Worm (Caenorhabditis elegans) whole organism, L1 larva: ENCODE measurements around the gene msp-64.
"Not testable (repeated sequence)": the region's sequence is repeated elsewhere in the genome, so short reads cannot be mapped to it uniquely, and the experiment has no call there.

Experiments
- C16A3.4 ChIP-seq: fragments of 150-350 bp; optimal IDR thresholded peaks from 2 replicates; lab custom pipeline; 2014; ENCODE audit warnings: missing biosample characterization, missing genetic modification characterization
- Y116A8C.19 ChIP-seq: sonication (generic microtip); optimal IDR thresholded peaks from 2 replicates; lab custom pipeline; 2016; ENCODE audit warnings: missing compliant biosample characterization, missing genetic modification characterization, borderline replicate concordance
- aha-1 ChIP-seq: fragments of 150-350 bp; optimal IDR thresholded peaks from 2 replicates; lab custom pipeline; 2014; ENCODE audit warnings: missing biosample characterization, missing genetic modification characterization
- aly-2 ChIP-seq: fragments of 150-350 bp; optimal IDR thresholded peaks from 2 replicates; lab custom pipeline; 2014; ENCODE audit warnings: missing biosample characterization, missing genetic modification characterization
- ama-1 ChIP-seq: fragments of 150-350 bp; optimal IDR thresholded peaks from 2 replicates; lab custom pipeline; 2014
- ceh-82 ChIP-seq, 3 experiments: fragments of 150-350 bp in 1 of 3; sonication (generic microtip) in 2 of 3; optimal IDR thresholded peaks; 2 replicates each; lab custom pipeline; 2014 to 2017; ENCODE audit warnings: missing biosample characterization in 3 of 3, missing genetic modification characterization in 3 of 3
- ceh-88 ChIP-seq: fragments of 200-800 bp; sonication (Bioruptor generic); IDR thresholded peaks from 2 replicates; pipeline ENCODE4 v1.3.6; 2022; ENCODE audit warnings: missing genetic modification characterization, missing compliant biosample characterization
- dpl-1 ChIP-seq, 3 experiments: fragments of 150-350 bp in 2 of 3; sonication (generic microtip) in 1 of 3; optimal IDR thresholded peaks; 2 replicates each; lab custom pipeline; 2014 to 2017; ENCODE audit warnings: missing biosample characterization in 3 of 3, missing genetic modification characterization in 3 of 3, missing genetic modification reagents in 3 of 3
- efl-1 ChIP-seq, 4 experiments: fragments of 150-350 bp; optimal IDR thresholded peaks in 3 of 4; peaks in 1 of 4; 1 replicate in 1 of 4; 2 replicates in 3 of 4; lab custom pipeline; 2014; ENCODE audit warnings: missing biosample characterization in 2 of 4, missing genetic modification characterization in 2 of 4, missing genetic modification reagents in 2 of 4
- egl-13 ChIP-seq: sonication (generic microtip); optimal IDR thresholded peaks from 2 replicates; lab custom pipeline; 2016; ENCODE audit warnings: missing genotype, missing genetic modification reagents, missing genetic modification characterization, missing compliant biosample characterization
- egl-27 ChIP-seq, 2 experiments: fragments of 150-350 bp in 1 of 2; sonication (generic microtip); optimal IDR thresholded peaks; 3 replicates each; lab custom pipeline; 2017 to 2018; ENCODE audit warnings: missing biosample characterization in 2 of 2, missing genetic modification characterization in 2 of 2, missing genetic modification reagents in 2 of 2
- elt-2 ChIP-seq: sonication (generic microtip); optimal IDR thresholded peaks from 2 replicates; lab custom pipeline; 2016; ENCODE audit warnings: missing genetic modification characterization, mild to moderate bottlenecking, inconsistent platforms, missing compliant biosample characterization, missing genetic modification reagents
- fkh-10 ChIP-seq: sonication (generic microtip); optimal IDR thresholded peaks from 2 replicates; lab custom pipeline; 2017; ENCODE audit warnings: missing biosample characterization, missing genetic modification reagents, missing genetic modification characterization
- fos-1 ChIP-seq: fragments of 150-350 bp; optimal IDR thresholded peaks from 2 replicates; lab custom pipeline; 2014; ENCODE audit warnings: missing biosample characterization, missing genetic modification characterization
- grh-1 ChIP-seq: fragments of 200-800 bp; sonication (Bioruptor generic); IDR thresholded peaks from 2 replicates; pipeline ENCODE4 v1.3.6; 2022; ENCODE audit warnings: missing genetic modification reagents, missing genetic modification characterization, missing compliant biosample characterization
- hpl-2 ChIP-seq: fragments of 150-350 bp; optimal IDR thresholded peaks from 2 replicates; lab custom pipeline; 2014; ENCODE audit warnings: missing biosample characterization, missing genetic modification reagents, missing genetic modification characterization
- isw-1 ChIP-seq: fragments of 200-800 bp; sonication (Bioruptor generic); IDR thresholded peaks from 2 replicates; pipeline ENCODE4 v1.3.6; 2022; ENCODE audit warnings: missing genetic modification characterization, missing compliant biosample characterization
- lin-14 ChIP-seq: fragments of 200-800 bp; sonication (Bioruptor generic); optimal IDR thresholded peaks from 2 replicates; lab custom pipeline; 2018; ENCODE audit warnings: mild to moderate bottlenecking, missing genetic modification characterization, moderate library complexity, missing compliant biosample characterization
- lin-15B ChIP-seq: fragments of 150-350 bp; sonication (generic microtip); optimal IDR thresholded peaks from 3 replicates; lab custom pipeline; 2014; ENCODE audit warnings: missing biosample characterization, missing genetic modification characterization
- lin-35 ChIP-seq, 2 experiments: fragments of 150-350 bp; optimal IDR thresholded peaks; 2 replicates each; lab custom pipeline; 2014; ENCODE audit warnings: missing biosample characterization in 2 of 2, missing genetic modification characterization in 2 of 2, missing genetic modification reagents in 2 of 2
- mab-9 ChIP-seq: fragments of 200-800 bp; sonication (Bioruptor generic); IDR thresholded peaks from 2 replicates; pipeline ENCODE4 v1.3.6; 2022; ENCODE audit warnings: missing genetic modification reagents, missing genetic modification characterization, missing compliant biosample characterization
- mep-1 ChIP-seq: fragments of 150-350 bp; optimal IDR thresholded peaks from 2 replicates; lab custom pipeline; 2014; ENCODE audit warnings: missing biosample characterization, missing genetic modification characterization
- nhr-11 ChIP-seq: fragments of 150-350 bp; optimal IDR thresholded peaks from 2 replicates; lab custom pipeline; 2014; ENCODE audit warnings: missing biosample characterization, missing genetic modification characterization
- nhr-71 ChIP-seq: sonication (generic microtip); optimal IDR thresholded peaks from 2 replicates; lab custom pipeline; 2016; ENCODE audit warnings: mild to moderate bottlenecking, missing genetic modification characterization, moderate library complexity, missing compliant biosample characterization
- nhr-76 ChIP-seq: sonication (generic microtip); optimal IDR thresholded peaks from 2 replicates; lab custom pipeline; 2017; ENCODE audit warnings: missing biosample characterization, missing genetic modification characterization
- pag-3 ChIP-seq: sonication (generic microtip); optimal IDR thresholded peaks from 2 replicates; lab custom pipeline; 2017; ENCODE audit warnings: missing genetic modification characterization, mild to moderate bottlenecking, missing compliant biosample characterization, antibody characterized with exemption, borderline replicate concordance; ENCODE audit not compliant: insufficient read depth
- pax-3 ChIP-seq: fragments of 200-800 bp; sonication (Bioruptor generic); optimal IDR thresholded peaks from 2 replicates; lab custom pipeline; 2018; ENCODE audit warnings: mild to moderate bottlenecking, missing genetic modification characterization, moderate library complexity, missing compliant biosample characterization
- skn-1 ChIP-seq: fragments of 150-350 bp; optimal IDR thresholded peaks from 2 replicates; lab custom pipeline; 2014; ENCODE audit warnings: missing biosample characterization, missing genetic modification characterization
- snpc-4 ChIP-seq: fragments of 150-350 bp; optimal IDR thresholded peaks from 2 replicates; lab custom pipeline; 2014; ENCODE audit warnings: missing biosample characterization, missing genetic modification characterization
- tbx-2 ChIP-seq: sonication (generic microtip); optimal IDR thresholded peaks from 2 replicates; lab custom pipeline; 2016; ENCODE audit warnings: missing genetic modification characterization, missing compliant biosample characterization
- unc-62 ChIP-seq: fragments of 150-350 bp; optimal IDR thresholded peaks from 2 replicates; lab custom pipeline; 2014; ENCODE audit warnings: missing biosample characterization, missing genetic modification reagents, missing genetic modification characterization
- unc-86 ChIP-seq: sonication (generic microtip); optimal IDR thresholded peaks from 2 replicates; lab custom pipeline; 2016; ENCODE audit warnings: missing genetic modification characterization, missing compliant biosample characterization
- xbp-1 ChIP-seq: sonication (generic microtip); optimal IDR thresholded peaks from 2 replicates; lab custom pipeline; 2016; ENCODE audit warnings: missing genetic modification characterization, missing compliant biosample characterization
- zag-1 ChIP-seq: fragments of 150-350 bp; optimal IDR thresholded peaks from 2 replicates; lab custom pipeline; 2014; ENCODE audit warnings: missing biosample characterization, missing genetic modification characterization
- ztf-4 ChIP-seq: fragments of 150-350 bp; optimal IDR thresholded peaks from 2 replicates; lab custom pipeline; 2014; ENCODE audit warnings: missing biosample characterization, missing genetic modification characterization

Gene msp-64

ce11 chrII:5816346-5816745 is 6.2 kb upstream of the msp-64 start, which contains the start of gene ZK1248.20:
Gene ZK1248.20 (plus strand): TSS chrII:5816646.
- TF ChIP-seq hpl-2 (GFP tag; lab: Kevin White, UChicago) (no peak), Y116A8C.19 (tag; lab: Kevin White, UChicago) (no peak), lin-15B (tag; lab: Kevin White, UChicago) (no peak), nhr-71 (tag; lab: Kevin White, UChicago) (no peak), egl-27 (tag; optimal IDR thresholded peaks at IDR 0.05; lab: Kevin White, UChicago) (no peak), nhr-76 (tag; lab: Kevin White, UChicago) (no peak), grh-1 (GFP tag; lab: Robert Waterston, UW) (no peak), isw-1 (GFP tag; lab: Robert Waterston, UW) (no peak), unc-86 (no peak)

ce11 chrII:5815382-5815781 is 5.3 kb upstream of the msp-64 start, which contains the start of gene wago-5:
Gene wago-5 (minus strand): TSS chrII:5815482.
- not testable (repeated sequence) for TF ChIP-seq ama-1 (lab: Kevin White, UChicago); ztf-4 (tag; lab: Kevin White, UChicago); mep-1

ce11 chrII:5806563-5806962 is 3.6 kb downstream of the msp-64 start:
- TF ChIP-seq C16A3.4 (tag; lab: Kevin White, UChicago) (no peak), elt-2 (tag; lab: Kevin White, UChicago) (peak; percentile 84), efl-1 (optimal IDR thresholded peaks at IDR 0.05; lab: Kevin White, UChicago) (no peak), efl-1 (GFP tag; optimal IDR thresholded peaks at IDR 0.05 in 1 of 2; lab: Kevin White, UChicago) (peak in 1 of 2 experiments; percentile 84)

- no peak for TF ChIP-seq efl-1 (optimal IDR thresholded peaks at IDR 0.05; lab: Kevin White, UChicago)
- TF ChIP-seq efl-1 (GFP tag; optimal IDR thresholded peaks at IDR 0.05 in 1 of 2; lab: Kevin White, UChicago): peak in 1 of 2 experiments; percentile 51
- no peak for TF ChIP-seq lin-35 (GFP tag; optimal IDR thresholded peaks at IDR 0.05; lab: Kevin White, UChicago)
- no peak for TF ChIP-seq skn-1 (tag; lab: Kevin White, UChicago)
- TF ChIP-seq snpc-4: no peak
- no peak for TF ChIP-seq ceh-88 (GFP tag; lab: Robert Waterston, UW)
- TF ChIP-seq elt-2 (tag; lab: Kevin White, UChicago): peak; percentile 64
- TF ChIP-seq tbx-2: no peak
- TF ChIP-seq nhr-11 (tag; lab: Kevin White, UChicago): no peak
These were observed 4.8 kb downstream of the msp-64 start, which contains the start of gene K05F1.10 for ce11 chrII:5805303-5805702. Gene K05F1.10 (minus strand): TSS chrII:5805473.

DNA sequence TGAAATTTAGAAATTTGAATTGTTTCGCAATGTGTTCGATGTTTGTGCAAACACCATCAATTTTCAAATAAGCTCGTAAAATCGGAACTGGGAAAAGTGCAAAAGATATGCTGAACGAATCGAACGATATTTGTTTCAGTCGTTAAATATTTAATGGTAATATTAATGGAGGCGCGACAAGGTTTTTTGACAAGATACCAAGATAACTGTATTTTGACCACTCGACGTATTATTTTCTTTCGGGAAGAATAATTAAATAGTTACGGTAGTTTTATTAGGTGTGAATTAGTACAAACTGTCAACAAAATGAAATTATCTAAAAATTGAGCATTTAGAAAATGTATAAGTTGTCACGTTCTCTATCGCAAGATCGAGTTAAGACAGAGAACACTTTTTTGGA is 5.8 kb downstream of the msp-64 start:
- no peak for TF ChIP-seq mab-9 (GFP tag; lab: Robert Waterston, UW)
- no peak for TF ChIP-seq xbp-1 (tag; lab: Kevin White, UChicago)
- no peak for TF ChIP-seq ceh-82 (tag; optimal IDR thresholded peaks at IDR 0.05; lab: Kevin White, UChicago)
- no peak for TF ChIP-seq dpl-1 (GFP tag; optimal IDR thresholded peaks at IDR 0.05; lab: Kevin White, UChicago)
- no peak for TF ChIP-seq pag-3 (tag; lab: Kevin White, UChicago)
- TF ChIP-seq unc-62 (GFP tag; lab: Kevin White, UChicago): no peak
- no peak for TF ChIP-seq aha-1 (tag; lab: Kevin White, UChicago)
- TF ChIP-seq lin-14 (GFP tag; lab: Kevin White, UChicago): no peak
- no peak for TF ChIP-seq zag-1 (tag; lab: Kevin White, UChicago)
- no peak for TF ChIP-seq pax-3 (tag; lab: Kevin White, UChicago)
- no peak for TF ChIP-seq aly-2
- TF ChIP-seq fos-1 (tag; lab: Kevin White, UChicago): no peak
- no peak for TF ChIP-seq egl-13 (tag; lab: Kevin White, UChicago)
- TF ChIP-seq nhr-71 (tag; lab: Kevin White, UChicago): no peak
- no peak for TF ChIP-seq fkh-10 (GFP tag; lab: Kevin White, UChicago)
- TF ChIP-seq, all 84 proteins: peak for 0
